Fruit fly (Drosophila melanogaster): ENCODE data around the gene CG32284.
A peak's percentile ranks its signal among the peaks of the same experiment; 100 is the strongest.

CG32284 gene

dm6 chr3L:3179474-3179873 is 7.0 kb upstream of the CG32284 start (continued):
- TF ChIP-seq Hr51 (GFP tag; optimal IDR thresholded peaks at IDR 0.05) (peak; percentile 67 to 87), CG1602 (GFP tag; optimal IDR thresholded peaks at IDR 0.05) (peak; percentile 77), CG30431 (GFP tag; optimal IDR thresholded peaks at IDR 0.05) (peak; percentile 76), zen2 (GFP tag; IDR thresholded peaks at IDR 0.05; ENCODE audit: partially characterized antibody) (no peak), CG11398 (GFP tag; optimal IDR thresholded peaks at IDR 0.05) (peak; percentile 24), h (optimal IDR thresholded peaks at IDR 0.05) (no peak), btn (GFP tag; optimal IDR thresholded peaks at IDR 0.05) (peak; percentile 66), HHEX (GFP tag; optimal IDR thresholded peaks at IDR 0.05) (peak; percentile 89), CG14014 (GFP tag; IDR thresholded peaks at IDR 0.05) (peak; percentile 89), ind (GFP tag; optimal IDR thresholded peaks at IDR 0.05) (peak; percentile 85), hb (GFP tag; IDR thresholded peaks at IDR 0.05; ENCODE audit: partially characterized antibody) (no peak), NfI (GFP tag; optimal IDR thresholded peaks at IDR 0.05) (peak; percentile 81), Lpt (GFP tag; optimal IDR thresholded peaks at IDR 0.05) (no peak), CG10959 (GFP tag; IDR thresholded peaks at IDR 0.05) (peak; percentile 61), CG3726 (GFP tag; IDR thresholded peaks at IDR 0.05) (peak; percentile 85), Hr3 (GFP tag; optimal IDR thresholded peaks at IDR 0.05) (peak; percentile 62), CG2678 (tag; optimal IDR thresholded peaks at IDR 0.05) (peak; percentile 93), wdn (GFP tag; IDR thresholded peaks at IDR 0.05) (peak; percentile 75), repo (GFP tag; optimal IDR thresholded peaks at IDR 0.05) (peak; percentile 80), CG17612 (GFP tag; IDR thresholded peaks at IDR 0.05) (peak; percentile 67; the same call in 1 of the 2 replicates), wor (GFP tag; IDR thresholded peaks at IDR 0.05) (peak; percentile 58), Blimp-1 (GFP tag; optimal IDR thresholded peaks at IDR 0.05) (peak; percentile 88), CG17385 (GFP tag; optimal IDR thresholded peaks at IDR 0.05) (peak; percentile 82), CG7556 (GFP tag; optimal IDR thresholded peaks at IDR 0.05) (peak; percentile 88), CG7987 (GFP tag; optimal IDR thresholded peaks at IDR 0.05) (peak; percentile 78), CG10147 (GFP tag; optimal IDR thresholded peaks at IDR 0.05) (no peak), psq (GFP tag; optimal IDR thresholded peaks at IDR 0.05) (peak; percentile 43), her (GFP tag; optimal IDR thresholded peaks at IDR 0.05) (peak; percentile 76), CG10366 (GFP tag; IDR thresholded peaks at IDR 0.05) (peak; percentile 77), CG2120 (GFP tag; optimal IDR thresholded peaks at IDR 0.05) (peak; percentile 87), CG9932 (GFP tag; IDR thresholded peaks at IDR 0.05) (peak; percentile 70), fd102C (GFP tag; optimal IDR thresholded peaks at IDR 0.05) (peak; percentile 25), HLH4C (GFP tag; IDR thresholded peaks at IDR 0.05; ENCODE audit: partially characterized antibody) (no peak), pzg (GFP tag; optimal IDR thresholded peaks at IDR 0.05) (peak; percentile 1), CG8359 (GFP tag; optimal IDR thresholded peaks at IDR 0.05; ENCODE audit: borderline replicate concordance) (peak; percentile 79), CG7745 (tag; optimal IDR thresholded peaks at IDR 0.05) (no peak), ERR (GFP tag; optimal IDR thresholded peaks at IDR 0.05) (peak; percentile 62), CG14050 (GFP tag; IDR thresholded peaks at IDR 0.05) (peak; percentile 68), br (optimal IDR thresholded peaks at IDR 0.05) (no peak), Max (GFP tag; optimal IDR thresholded peaks at IDR 0.05) (peak; percentile 85), Dek (tag; optimal IDR thresholded peaks at IDR 0.05) (peak; percentile 80), zen (tag; optimal IDR thresholded peaks at IDR 0.05) (peak; percentile 68), CG11696 (GFP tag; IDR thresholded peaks at IDR 0.05) (peak; percentile 99), CG6254 (GFP tag; optimal IDR thresholded peaks at IDR 0.05) (peak; percentile 88), Atf-2 (GFP tag; optimal IDR thresholded peaks at IDR 0.05) (peak; percentile 58), tin (GFP tag; optimal IDR thresholded peaks at IDR 0.05) (peak; percentile 86), sisA (GFP tag; IDR thresholded peaks at IDR 0.05) (peak; percentile 84), Awh (GFP tag; IDR thresholded peaks at IDR 0.05) (peak; percentile 86), NFAT (GFP tag; IDR thresholded peaks at IDR 0.05) (peak; percentile 86), CG4328 (GFP tag; optimal IDR thresholded peaks at IDR 0.05) (peak; percentile 48), lab (GFP tag; optimal IDR thresholded peaks at IDR 0.05) (peak; percentile 94)

All from whole organism, embryonic.